Worm (Caenorhabditis elegans): Measurements from ENCODE around the gene srj-13.

Gene srj-13

ce11 chrV:7416569-7416968 is 14.1 kb downstream of the srj-13 start:
- TF ChIP-seq lsy-2 (tag; optimal IDR thresholded peaks at IDR 0.05) (no peak), mbf-1 (tag; optimal IDR thresholded peaks at IDR 0.05) (no peak), nhr-21 (tag; optimal IDR thresholded peaks at IDR 0.05) (peak; percentile 31), snpc-4 (tag; optimal IDR thresholded peaks at IDR 0.05) (no peak), unc-55 (GFP tag; optimal IDR thresholded peaks at IDR 0.05) (no peak), nhr-23 (tag; optimal IDR thresholded peaks at IDR 0.05) (no peak), unc-62 (GFP tag; optimal IDR thresholded peaks at IDR 0.05) (no peak), gmeb-1 (tag; optimal IDR thresholded peaks at IDR 0.05) (no peak), elt-1 (tag; optimal IDR thresholded peaks at IDR 0.05) (no peak), sma-9 (GFP tag; optimal IDR thresholded peaks at IDR 0.05) (no peak), sma-9 (tag; optimal IDR thresholded peaks at IDR 0.05) (no peak), ama-1 (optimal IDR thresholded peaks at IDR 0.05) (no peak), peb-1 (tag; optimal IDR thresholded peaks at IDR 0.05) (no peak), sma-3 (GFP tag; optimal IDR thresholded peaks at IDR 0.05) (peak; percentile 1), mdl-1 (tag; optimal IDR thresholded peaks at IDR 0.05) (no peak)

ce11 chrV:7417018-7417716 is 14.7 kb downstream of the srj-13 start, which contains the start of gene srw-67:
Gene srw-67, plus strand, starts transcription at chrV:7417660.
- no peak for TF ChIP-seq lin-13 (GFP tag; optimal IDR thresholded peaks at IDR 0.05)
- no peak for TF ChIP-seq snpc-4 (tag; optimal IDR thresholded peaks at IDR 0.05)
- TF ChIP-seq blmp-1 (tag; optimal IDR thresholded peaks at IDR 0.05; ENCODE audit: insufficient read depth) = no peak
- no peak for TF ChIP-seq nhr-10 (tag; optimal IDR thresholded peaks at IDR 0.05)
- TF ChIP-seq sma-9 (GFP tag; optimal IDR thresholded peaks at IDR 0.05) = no peak
- TF ChIP-seq sma-9 (tag; optimal IDR thresholded peaks at IDR 0.05) = no peak
- no peak for TF ChIP-seq nhr-77 (tag; optimal IDR thresholded peaks at IDR 0.05)
- TF ChIP-seq nhr-25 (tag; optimal IDR thresholded peaks at IDR 0.05) = peak; percentile 51

ce11 chrV:7420162-7420561 is 17.7 kb downstream of the srj-13 start, which contains the start of gene srxa-4:
Gene srxa-4, plus strand, starts transcription at chrV:7420462.
- TF ChIP-seq nhr-237 (tag; optimal IDR thresholded peaks at IDR 0.05) (no peak), ceh-82 (tag; optimal IDR thresholded peaks at IDR 0.05) (no peak), nhr-21 (tag; optimal IDR thresholded peaks at IDR 0.05) (no peak), nhr-10 (tag; optimal IDR thresholded peaks at IDR 0.05) (no peak), ceh-16 (tag; optimal IDR thresholded peaks at IDR 0.05) (no peak), lin-13 (GFP tag; optimal IDR thresholded peaks at IDR 0.05) (no peak), F13H6.1 (tag; optimal IDR thresholded peaks at IDR 0.05) (no peak), elt-1 (tag; optimal IDR thresholded peaks at IDR 0.05) (no peak), dmd-4 (tag; optimal IDR thresholded peaks at IDR 0.05) (no peak), ztf-11 (tag; optimal IDR thresholded peaks at IDR 0.05) (no peak), aly-2 (tag; optimal IDR thresholded peaks at IDR 0.05) (no peak), R02D3.7 (tag; optimal IDR thresholded peaks at IDR 0.05) (no peak), lin-11 (tag; optimal IDR thresholded peaks at IDR 0.05) (no peak), ZK546.5 (tag; optimal IDR thresholded peaks at IDR 0.05) (no peak), nhr-11 (tag; optimal IDR thresholded peaks at IDR 0.05) (no peak)

ce11 chrV:7424336-7424735 is 21.9 kb downstream of the srj-13 start, which contains the start of gene F18E3.10:
Gene F18E3.10, minus strand, starts transcription at chrV:7424436.
- TF ChIP-seq ztf-1 (GFP tag; conservative IDR thresholded peaks at IDR 0.05) (no peak), crh-2 (tag; optimal IDR thresholded peaks at IDR 0.05) (no peak), aly-2 (tag; optimal IDR thresholded peaks at IDR 0.05) (no peak), blmp-1 (tag; optimal IDR thresholded peaks at IDR 0.05; ENCODE audit: insufficient read depth) (no peak), nhr-25 (tag; optimal IDR thresholded peaks at IDR 0.05) (no peak), nhr-12 (tag; optimal IDR thresholded peaks at IDR 0.05) (no peak), unc-55 (GFP tag; optimal IDR thresholded peaks at IDR 0.05) (no peak), lsy-2 (tag; optimal IDR thresholded peaks at IDR 0.05) (no peak), nhr-10 (tag; optimal IDR thresholded peaks at IDR 0.05) (no peak), nhr-6 (tag; optimal IDR thresholded peaks at IDR 0.05) (no peak), skn-1 (tag; optimal IDR thresholded peaks at IDR 0.05) (no peak), ceh-16 (tag; optimal IDR thresholded peaks at IDR 0.05) (no peak), ZK546.5 (tag; optimal IDR thresholded peaks at IDR 0.05) (no peak), nhr-129 (tag; optimal IDR thresholded peaks at IDR 0.05) (no peak), elt-3 (tag; optimal IDR thresholded peaks at IDR 0.05) (no peak), zag-1 (tag; optimal IDR thresholded peaks at IDR 0.05) (no peak), alr-1 (tag; optimal IDR thresholded peaks at IDR 0.05) (no peak), unc-62 (GFP tag; optimal IDR thresholded peaks at IDR 0.05) (no peak), ztf-11 (tag; optimal IDR thresholded peaks at IDR 0.05) (no peak)

Data from whole organism, L2 larva.